Worm (Caenorhabditis elegans) whole organism, L1 larva: Measurements from ENCODE around the gene golg-4.

Experiments
- C16A3.4 ChIP-seq: fragments of 150-350 bp; optimal IDR thresholded peaks from 2 replicates; lab custom pipeline; 2014; ENCODE audit warnings: missing biosample characterization, missing genetic modification characterization
- C34B4.2 ChIP-seq: sonication (generic microtip); optimal IDR thresholded peaks from 2 replicates; lab custom pipeline; 2017; ENCODE audit warnings: mild to moderate bottlenecking, missing genetic modification characterization, missing compliant biosample characterization
- F16B12.6 ChIP-seq: fragments of 150-350 bp; optimal IDR thresholded peaks from 2 replicates; lab custom pipeline; 2014; ENCODE audit warnings: missing biosample characterization, missing genetic modification characterization
- ama-1 ChIP-seq: fragments of 150-350 bp; optimal IDR thresholded peaks from 2 replicates; lab custom pipeline; 2014
- blmp-1 ChIP-seq: fragments of 150-350 bp; optimal IDR thresholded peaks from 2 replicates; lab custom pipeline; 2014; ENCODE audit warnings: missing biosample characterization, missing genetic modification characterization
- ceh-63 ChIP-seq: fragments of 200-800 bp; sonication (Bioruptor generic); optimal IDR thresholded peaks from 2 replicates; lab custom pipeline; 2018; ENCODE audit warnings: mild to moderate bottlenecking, missing genetic modification characterization, missing compliant biosample characterization
- ceh-8 ChIP-seq: fragments of 200-800 bp; sonication (Bioruptor generic); optimal IDR thresholded peaks from 2 replicates; lab custom pipeline; 2018; ENCODE audit warnings: mild to moderate bottlenecking, missing genetic modification characterization, moderate library complexity, missing compliant biosample characterization
- ceh-82 ChIP-seq, 3 experiments: fragments of 150-350 bp in 1 of 3; sonication (generic microtip) in 2 of 3; optimal IDR thresholded peaks; 2 replicates each; lab custom pipeline; 2014 to 2017; ENCODE audit warnings: missing biosample characterization in 3 of 3, missing genetic modification characterization in 3 of 3
- ceh-88 ChIP-seq: fragments of 200-800 bp; sonication (Bioruptor generic); IDR thresholded peaks from 2 replicates; pipeline ENCODE4 v1.3.6; 2022; ENCODE audit warnings: missing genetic modification characterization, missing compliant biosample characterization
- ces-1 ChIP-seq: fragments of 150-350 bp; optimal IDR thresholded peaks from 2 replicates; lab custom pipeline; 2014; ENCODE audit warnings: missing biosample characterization, missing genetic modification reagents, missing genetic modification characterization
- dpl-1 ChIP-seq, 3 experiments: fragments of 150-350 bp in 2 of 3; sonication (generic microtip) in 1 of 3; optimal IDR thresholded peaks; 2 replicates each; lab custom pipeline; 2014 to 2017; ENCODE audit warnings: missing biosample characterization in 3 of 3, missing genetic modification characterization in 3 of 3, missing genetic modification reagents in 3 of 3
- efl-1 ChIP-seq, 4 experiments: fragments of 150-350 bp; optimal IDR thresholded peaks in 3 of 4; peaks in 1 of 4; 1 replicate in 1 of 4; 2 replicates in 3 of 4; lab custom pipeline; 2014; ENCODE audit warnings: missing biosample characterization in 2 of 4, missing genetic modification characterization in 2 of 4, missing genetic modification reagents in 2 of 4
- elt-2 ChIP-seq: sonication (generic microtip); optimal IDR thresholded peaks from 2 replicates; lab custom pipeline; 2016; ENCODE audit warnings: missing genetic modification characterization, mild to moderate bottlenecking, inconsistent platforms, missing compliant biosample characterization, missing genetic modification reagents
- elt-3 ChIP-seq, 6 experiments: fragments of 150-350 bp in 1 of 6; sonication (generic microtip); optimal IDR thresholded peaks; 2 replicates each; lab custom pipeline; 2017 to 2018; ENCODE audit warnings: missing biosample characterization in 6 of 6, missing genetic modification characterization in 6 of 6, inconsistent platforms in 1 of 6
- ets-5 ChIP-seq: fragments of 200-800 bp; sonication (Bioruptor generic); IDR thresholded peaks from 2 replicates; pipeline ENCODE4 v1.3.6; 2022; ENCODE audit warnings: missing genetic modification characterization, missing compliant biosample characterization
- fkh-10 ChIP-seq: sonication (generic microtip); optimal IDR thresholded peaks from 2 replicates; lab custom pipeline; 2017; ENCODE audit warnings: missing biosample characterization, missing genetic modification reagents, missing genetic modification characterization
- fkh-4 ChIP-seq: sonication (generic microtip); optimal IDR thresholded peaks from 2 replicates; lab custom pipeline; 2016; ENCODE audit warnings: missing compliant biosample characterization, missing genetic modification characterization, borderline replicate concordance
- fkh-8 ChIP-seq: sonication (generic microtip); optimal IDR thresholded peaks from 2 replicates; lab custom pipeline; 2016; ENCODE audit warnings: mild to moderate bottlenecking, missing genetic modification characterization, missing compliant biosample characterization
- fos-1 ChIP-seq: fragments of 150-350 bp; optimal IDR thresholded peaks from 2 replicates; lab custom pipeline; 2014; ENCODE audit warnings: missing biosample characterization, missing genetic modification characterization
- grh-1 ChIP-seq: fragments of 200-800 bp; sonication (Bioruptor generic); IDR thresholded peaks from 2 replicates; pipeline ENCODE4 v1.3.6; 2022; ENCODE audit warnings: missing genetic modification reagents, missing genetic modification characterization, missing compliant biosample characterization
- hlh-17 ChIP-seq: fragments of 200-800 bp; sonication (Bioruptor generic); optimal IDR thresholded peaks from 2 replicates; lab custom pipeline; 2018; ENCODE audit warnings: missing genetic modification characterization, mild to moderate bottlenecking, missing compliant biosample characterization, moderate library complexity, borderline replicate concordance
- irx-1 ChIP-seq: sonication (generic microtip); optimal IDR thresholded peaks from 2 replicates; lab custom pipeline; 2016; ENCODE audit warnings: missing genetic modification characterization, missing compliant biosample characterization
- lin-15B ChIP-seq: fragments of 150-350 bp; sonication (generic microtip); optimal IDR thresholded peaks from 3 replicates; lab custom pipeline; 2014; ENCODE audit warnings: missing biosample characterization, missing genetic modification characterization
- lin-35 ChIP-seq, 2 experiments: fragments of 150-350 bp; optimal IDR thresholded peaks; 2 replicates each; lab custom pipeline; 2014; ENCODE audit warnings: missing biosample characterization in 2 of 2, missing genetic modification characterization in 2 of 2, missing genetic modification reagents in 2 of 2
- lir-3 ChIP-seq: sonication (generic microtip); optimal IDR thresholded peaks from 2 replicates; lab custom pipeline; 2016; ENCODE audit warnings: mild to moderate bottlenecking, missing genetic modification characterization, moderate library complexity, missing compliant biosample characterization; ENCODE audit not compliant: poor library complexity
- lsy-2 ChIP-seq, 2 experiments: fragments of 150-350 bp; optimal IDR thresholded peaks; 2 replicates each; lab custom pipeline; 2014; ENCODE audit warnings: missing biosample characterization in 2 of 2, missing genetic modification characterization in 2 of 2
- mab-9 ChIP-seq: fragments of 200-800 bp; sonication (Bioruptor generic); IDR thresholded peaks from 2 replicates; pipeline ENCODE4 v1.3.6; 2022; ENCODE audit warnings: missing genetic modification reagents, missing genetic modification characterization, missing compliant biosample characterization
- mep-1 ChIP-seq: fragments of 150-350 bp; optimal IDR thresholded peaks from 2 replicates; lab custom pipeline; 2014; ENCODE audit warnings: missing biosample characterization, missing genetic modification characterization
- nhr-11 ChIP-seq: fragments of 150-350 bp; optimal IDR thresholded peaks from 2 replicates; lab custom pipeline; 2014; ENCODE audit warnings: missing biosample characterization, missing genetic modification characterization
- nhr-20 ChIP-seq: sonication (generic microtip); optimal IDR thresholded peaks from 2 replicates; lab custom pipeline; 2016; ENCODE audit warnings: mild to moderate bottlenecking, missing genetic modification characterization, missing compliant biosample characterization
- nhr-71 ChIP-seq: sonication (generic microtip); optimal IDR thresholded peaks from 2 replicates; lab custom pipeline; 2016; ENCODE audit warnings: mild to moderate bottlenecking, missing genetic modification characterization, moderate library complexity, missing compliant biosample characterization
- nhr-76 ChIP-seq: sonication (generic microtip); optimal IDR thresholded peaks from 2 replicates; lab custom pipeline; 2017; ENCODE audit warnings: missing biosample characterization, missing genetic modification characterization
- nhr-84 ChIP-seq: sonication (generic microtip); optimal IDR thresholded peaks from 2 replicates; lab custom pipeline; 2017; ENCODE audit warnings: missing biosample characterization, missing genetic modification characterization
- nhr-85 ChIP-seq: sonication (generic microtip); peaks from one replicate; lab custom pipeline; 2016; ENCODE audit warnings: missing genetic modification characterization, inconsistent platforms, missing compliant biosample characterization
- pag-3 ChIP-seq: sonication (generic microtip); optimal IDR thresholded peaks from 2 replicates; lab custom pipeline; 2017; ENCODE audit warnings: missing genetic modification characterization, mild to moderate bottlenecking, missing compliant biosample characterization, antibody characterized with exemption, borderline replicate concordance; ENCODE audit not compliant: insufficient read depth
- pax-3 ChIP-seq: fragments of 200-800 bp; sonication (Bioruptor generic); optimal IDR thresholded peaks from 2 replicates; lab custom pipeline; 2018; ENCODE audit warnings: mild to moderate bottlenecking, missing genetic modification characterization, moderate library complexity, missing compliant biosample characterization
- rnt-1 ChIP-seq: sonication (generic microtip); optimal IDR thresholded peaks from 2 replicates; lab custom pipeline; 2016; ENCODE audit warnings: mild to moderate bottlenecking, missing genetic modification characterization, moderate library complexity, missing compliant biosample characterization
- snpc-4 ChIP-seq: fragments of 150-350 bp; optimal IDR thresholded peaks from 2 replicates; lab custom pipeline; 2014; ENCODE audit warnings: missing biosample characterization, missing genetic modification characterization
- snu-23 ChIP-seq: sonication (generic microtip); optimal IDR thresholded peaks from 2 replicates; lab custom pipeline; 2016; ENCODE audit warnings: missing genetic modification characterization, missing compliant biosample characterization
- sox-4 ChIP-seq: sonication (generic microtip); optimal IDR thresholded peaks from 2 replicates; lab custom pipeline; 2016; ENCODE audit warnings: missing genetic modification characterization, missing compliant biosample characterization
- unc-86 ChIP-seq: sonication (generic microtip); optimal IDR thresholded peaks from 2 replicates; lab custom pipeline; 2016; ENCODE audit warnings: missing genetic modification characterization, missing compliant biosample characterization
- unc-98 ChIP-seq: fragments of 200-800 bp; sonication (Bioruptor generic); IDR thresholded peaks from 2 replicates; pipeline ENCODE4 v1.3.6; 2022; ENCODE audit warnings: missing genetic modification characterization, missing compliant biosample characterization
- ztf-11 ChIP-seq, 2 experiments: sonication (generic microtip); optimal IDR thresholded peaks; 2 replicates each; lab custom pipeline; 2016 to 2017; ENCODE audit warnings: missing genetic modification characterization in 2 of 2, missing biosample characterization in 1 of 2, missing compliant biosample characterization in 1 of 2

The golg-4 gene

DNA sequence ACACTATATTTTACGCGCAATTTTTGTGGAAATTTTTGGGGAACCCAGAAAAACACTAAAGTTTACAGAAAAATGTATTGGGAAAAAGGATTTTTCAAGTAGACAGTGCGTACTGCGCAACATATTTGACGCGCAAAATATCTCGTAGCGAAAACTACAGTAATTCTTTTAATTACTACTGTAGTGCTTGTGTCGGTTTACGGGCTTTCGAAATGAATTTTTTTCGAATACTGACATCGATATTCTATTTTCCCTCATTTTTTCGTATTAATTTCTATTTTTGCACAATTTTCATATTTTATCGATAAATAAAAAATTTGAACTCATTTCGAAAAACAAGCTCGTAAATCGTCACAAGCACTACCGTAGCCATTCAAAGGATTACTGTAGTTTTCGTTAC is 23.2 kb downstream of the golg-4 start:
- no peak for TF ChIP-seq nhr-76
- no peak for TF ChIP-seq elt-2
- no peak for TF ChIP-seq snu-23 (GFP tag; lab: Kevin White, UChicago)
- no peak for TF ChIP-seq ceh-8 (GFP tag; lab: Kevin White, UChicago)
- TF ChIP-seq pag-3, result no peak
- no peak for TF ChIP-seq blmp-1 (tag; lab: Kevin White, UChicago)
- no peak for TF ChIP-seq dpl-1 (GFP tag; optimal IDR thresholded peaks at IDR 0.05; lab: Kevin White, UChicago)
- no peak for TF ChIP-seq rnt-1 (tag; lab: Kevin White, UChicago)

DNA sequence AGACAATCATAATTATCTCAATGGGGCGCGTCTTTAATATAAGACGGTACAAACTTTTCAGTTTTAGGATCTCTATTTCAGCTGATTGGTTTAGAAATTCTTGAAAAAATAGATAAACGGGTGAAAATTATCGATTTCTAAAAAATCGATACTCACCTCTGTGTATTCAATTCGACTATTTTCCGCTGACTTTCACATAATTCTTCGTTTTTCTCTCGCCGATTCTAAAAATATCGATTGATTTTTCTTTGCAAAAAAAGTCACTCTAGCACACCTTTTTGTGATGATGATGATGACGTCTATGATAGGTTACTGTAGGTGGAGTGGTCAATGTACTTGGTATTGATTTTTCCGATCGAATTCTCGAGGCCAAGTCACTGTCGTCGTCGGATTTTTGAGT is 24.4 kb downstream of the golg-4 start:
- no peak for TF ChIP-seq fos-1
- no peak for TF ChIP-seq C34B4.2 (tag; lab: Kevin White, UChicago)
- no peak for TF ChIP-seq fkh-4 (tag; lab: Kevin White, UChicago)
- no peak for TF ChIP-seq grh-1
- TF ChIP-seq lin-15B (tag; lab: Kevin White, UChicago), result no peak
- no peak for TF ChIP-seq nhr-84
- no peak for TF ChIP-seq dpl-1 (GFP tag; optimal IDR thresholded peaks at IDR 0.05; lab: Kevin White, UChicago)
- no peak for TF ChIP-seq lin-35 (GFP tag; optimal IDR thresholded peaks at IDR 0.05; lab: Kevin White, UChicago)
- TF ChIP-seq nhr-85 (tag; lab: Kevin White, UChicago), result no peak
- no peak for TF ChIP-seq lir-3 (tag; lab: Kevin White, UChicago)
- TF ChIP-seq ceh-63 (GFP tag; lab: Kevin White, UChicago), result no peak
- no peak for TF ChIP-seq nhr-11 (tag; lab: Kevin White, UChicago)

DNA sequence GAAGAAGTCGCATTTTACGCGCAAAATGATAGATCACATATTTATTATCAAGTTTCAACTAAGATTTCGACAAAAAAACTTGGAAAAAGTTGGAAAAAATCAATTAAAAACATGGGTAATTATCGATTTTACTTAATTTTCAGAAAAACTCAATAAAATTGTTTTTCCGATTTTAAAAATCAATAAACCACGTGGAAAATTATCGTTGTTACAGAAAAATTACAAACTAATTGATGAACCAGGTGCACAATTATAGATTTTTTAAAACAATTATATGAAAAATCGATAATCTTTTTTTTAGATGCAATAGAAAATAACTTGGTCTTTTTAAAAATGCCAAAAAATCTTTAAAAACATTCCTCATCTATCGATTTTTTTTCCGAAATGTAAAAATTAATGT is 25.3 kb downstream of the golg-4 start:
- TF ChIP-seq fkh-4 (tag; lab: Kevin White, UChicago), result no peak
- no peak for TF ChIP-seq elt-3 (tag; optimal IDR thresholded peaks at IDR 0.05; lab: Kevin White, UChicago)
- no peak for TF ChIP-seq pax-3 (tag; lab: Kevin White, UChicago)
- TF ChIP-seq ceh-82 (tag; optimal IDR thresholded peaks at IDR 0.05; lab: Kevin White, UChicago), result no peak
- no peak for TF ChIP-seq sox-4 (tag; lab: Kevin White, UChicago)
- no peak for TF ChIP-seq ama-1 (lab: Kevin White, UChicago)
- no peak for TF ChIP-seq lin-15B (tag; lab: Kevin White, UChicago)
- TF ChIP-seq ets-5, result no peak
- TF ChIP-seq ceh-88 (GFP tag; lab: Robert Waterston, UW), result no peak
- TF ChIP-seq hlh-17 (GFP tag; lab: Kevin White, UChicago), result no peak
- no peak for TF ChIP-seq mab-9 (GFP tag; lab: Robert Waterston, UW)
- TF ChIP-seq elt-2, result no peak
- TF ChIP-seq ztf-11 (tag; optimal IDR thresholded peaks at IDR 0.05; lab: Kevin White, UChicago), result no peak
- TF ChIP-seq snpc-4, result no peak
- no peak for TF ChIP-seq unc-86 (tag; lab: Kevin White, UChicago)
- no peak for TF ChIP-seq fkh-8 (tag; lab: Kevin White, UChicago)
- TF ChIP-seq efl-1 (optimal IDR thresholded peaks at IDR 0.05; lab: Kevin White, UChicago), result no peak
- no peak for TF ChIP-seq efl-1 (GFP tag; optimal IDR thresholded peaks at IDR 0.05 in 1 of 2; lab: Kevin White, UChicago)
- no peak for TF ChIP-seq fkh-10 (GFP tag; lab: Kevin White, UChicago)
- TF ChIP-seq mep-1 (tag; lab: Kevin White, UChicago), result no peak
- TF ChIP-seq unc-98, result no peak

DNA sequence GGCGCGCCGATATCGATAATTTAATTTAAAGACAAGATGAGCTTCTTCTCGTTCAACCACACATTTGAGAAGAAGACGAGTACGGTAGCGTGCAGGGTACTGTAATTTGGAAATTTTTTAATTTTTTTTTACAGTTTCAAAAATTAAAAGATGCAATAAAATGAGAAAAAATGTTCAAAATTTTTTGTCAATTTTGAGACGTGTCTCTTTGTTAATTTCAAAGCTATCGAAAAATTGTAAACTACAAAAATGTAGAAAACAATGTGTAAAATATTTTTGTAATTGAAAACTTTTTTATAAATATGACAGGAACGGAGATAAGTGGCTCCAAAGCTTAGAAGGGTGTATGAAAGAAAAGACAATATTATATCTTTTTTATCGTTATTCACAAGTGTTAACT is 26.0 kb downstream of the golg-4 start, which contains the start of gene K01A11.1:
Gene K01A11.1, minus strand, starts transcription at position 101 of the 400 bp plus-strand sequence.
- TF ChIP-seq nhr-71 (tag; lab: Kevin White, UChicago) (no peak), blmp-1 (tag; lab: Kevin White, UChicago) (no peak), sox-4 (tag; lab: Kevin White, UChicago) (no peak), nhr-11 (tag; lab: Kevin White, UChicago) (no peak), lsy-2 (tag; optimal IDR thresholded peaks at IDR 0.05; lab: Kevin White, UChicago) (no peak), snu-23 (GFP tag; lab: Kevin White, UChicago) (no peak), ets-5 (no peak), irx-1 (tag; lab: Kevin White, UChicago) (no peak), lin-35 (GFP tag; optimal IDR thresholded peaks at IDR 0.05; lab: Kevin White, UChicago) (no peak), nhr-20 (tag; lab: Kevin White, UChicago) (no peak), ces-1 (GFP tag; lab: Kevin White, UChicago) (no peak), F16B12.6 (tag; lab: Kevin White, UChicago) (no peak), mep-1 (tag; lab: Kevin White, UChicago) (no peak), nhr-85 (tag; lab: Kevin White, UChicago) (no peak), lin-15B (tag; lab: Kevin White, UChicago) (no peak), ceh-63 (GFP tag; lab: Kevin White, UChicago) (no peak), C16A3.4 (no peak)
- TF ChIP-seq, all 84 proteins: peak for 0
